Worm (Caenorhabditis elegans): ENCODE results near the gene R05H10.1.

R05H10.1 gene

DNA sequence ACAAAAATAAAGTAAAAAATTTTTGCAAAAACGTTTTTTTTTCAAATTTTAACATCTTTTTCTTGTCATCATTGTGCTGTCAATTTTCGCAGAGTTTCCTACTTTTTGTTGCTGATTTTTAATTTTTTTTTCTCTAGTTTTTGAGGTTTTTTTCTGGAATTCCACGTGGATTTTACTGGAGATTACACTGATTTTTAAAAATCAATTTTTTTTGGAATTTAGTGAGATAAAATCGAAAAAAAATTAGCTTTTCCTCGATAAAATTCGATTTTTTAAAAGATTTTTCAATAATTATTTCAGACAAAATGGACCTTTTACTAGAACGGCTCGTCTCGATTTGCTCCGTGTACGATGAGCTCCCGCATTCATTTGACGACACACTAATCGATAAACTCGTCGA is 18.0 kb downstream of the R05H10.1 start, which contains the start of gene R05H10.3:
Gene R05H10.3, plus strand, starts transcription at position 301 of the 400 bp plus-strand sequence.
- TF ChIP-seq ztf-25 (GFP tag; IDR thresholded peaks at IDR 0.05) (no peak), pha-4 (tag; optimal IDR thresholded peaks at IDR 0.05) (no peak), K12H6.12 (tag; optimal IDR thresholded peaks at IDR 0.05) (no peak), C17E4.6 (GFP tag; IDR thresholded peaks at IDR 0.05) (no peak), zim-3 (tag; optimal IDR thresholded peaks at IDR 0.05) (no peak), aptf-3 (GFP tag; IDR thresholded peaks at IDR 0.05) (no peak), F39B2.1 (GFP tag; IDR thresholded peaks at IDR 0.05) (no peak), rpc-1 (optimal IDR thresholded peaks at IDR 0.05) (no peak), rpc-1 (tag; optimal IDR thresholded peaks at IDR 0.05) (no peak), ekl-4 (GFP tag; IDR thresholded peaks at IDR 0.05) (no peak), egl-44 (GFP tag; IDR thresholded peaks at IDR 0.05) (no peak), hmg-20 (GFP tag; IDR thresholded peaks at IDR 0.05) (no peak)

DNA sequence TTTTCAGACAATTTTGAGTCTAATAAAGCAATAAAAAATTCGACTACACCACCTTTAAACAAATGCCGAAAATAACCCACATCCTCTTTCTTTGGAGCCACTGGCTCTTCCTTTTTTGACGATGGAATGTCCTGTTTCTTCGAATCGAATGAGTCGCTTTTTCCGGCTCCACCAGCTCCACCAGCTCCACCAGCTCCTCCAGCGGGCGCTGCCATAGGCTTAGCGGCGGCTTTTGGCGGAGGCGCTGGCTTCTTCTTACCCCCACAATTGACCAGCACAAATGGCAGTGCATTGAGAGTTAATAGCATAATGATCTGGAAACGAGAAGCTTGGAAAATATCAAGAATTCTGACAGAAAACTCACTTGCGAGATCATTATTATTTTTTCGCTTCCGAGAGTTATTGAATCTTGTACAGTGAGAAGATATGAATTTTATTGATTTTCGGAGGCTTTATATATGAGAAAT is 25.2 kb downstream of the R05H10.1 start, which contains the start of gene Y53F4A.2:
Gene Y53F4A.2, minus strand, starts transcription at position 417 of the 467 bp plus-strand sequence.
- TF ChIP-seq lsl-1 (GFP tag; optimal IDR thresholded peaks at IDR 0.05) (no peak), sptf-2 (GFP tag; optimal IDR thresholded peaks at IDR 0.05) (no peak), egrh-3 (GFP tag; IDR thresholded peaks at IDR 0.05) (peak; percentile 38; the same call in 1 of the 2 replicates), zfh-2 (GFP tag; conservative IDR thresholded peaks at IDR 0.05) (peak; percentile 68), madf-10 (tag; optimal IDR thresholded peaks at IDR 0.05) (no peak), zim-3 (tag; optimal IDR thresholded peaks at IDR 0.05) (no peak), egl-18 (GFP tag; IDR thresholded peaks at IDR 0.05) (no peak), lin-54 (GFP tag; optimal IDR thresholded peaks at IDR 0.05) (no peak)

DNA sequence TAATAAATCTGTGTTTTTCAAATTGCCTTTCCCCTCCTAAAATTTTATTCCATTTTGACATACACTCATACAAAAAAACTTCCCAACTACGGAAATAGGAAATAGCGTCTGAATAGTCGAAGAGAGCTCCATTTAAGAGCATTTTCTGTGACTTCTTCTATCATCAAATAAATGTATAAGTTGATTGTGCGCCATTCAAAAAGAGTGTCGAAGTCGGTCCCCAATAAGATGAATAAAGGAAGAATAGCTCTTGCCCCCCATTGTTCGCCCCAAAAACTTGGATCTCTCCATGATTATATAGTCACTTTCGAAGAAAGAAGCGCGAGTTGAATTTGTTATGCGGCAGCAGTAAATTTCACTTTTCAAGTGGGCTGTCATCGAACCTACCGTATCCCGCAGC is 40.9 kb downstream of the R05H10.1 start:
- TF ChIP-seq lsl-1 (GFP tag; optimal IDR thresholded peaks at IDR 0.05) (no peak), ccch-3 (GFP tag; optimal IDR thresholded peaks at IDR 0.05) (no peak)

ce11 chrII:14896503-14896902 is 44.9 kb downstream of the R05H10.1 start:
- TF ChIP-seq ceh-100 (GFP tag; IDR thresholded peaks at IDR 0.05) (no peak), repo-1 (tag; optimal IDR thresholded peaks at IDR 0.05) (no peak), ama-1 (optimal IDR thresholded peaks at IDR 0.05) (no peak), ama-1 (GFP tag; optimal IDR thresholded peaks at IDR 0.05) (no peak), lsl-1 (GFP tag; optimal IDR thresholded peaks at IDR 0.05) (no peak), Y53G8AR.9 (GFP tag; conservative IDR thresholded peaks at IDR 0.05) (no peak)

ce11 chrII:14902193-14902592 is 50.6 kb downstream of the R05H10.1 start, which contains the start of gene cog-1:
Gene cog-1, plus strand, starts transcription at chrII:14902493.
- TF ChIP-seq hlh-12 (tag; optimal IDR thresholded peaks at IDR 0.05) (no peak), pha-4 (tag; optimal IDR thresholded peaks at IDR 0.05) (no peak), F57A8.1 (GFP tag; optimal IDR thresholded peaks at IDR 0.05) (no peak), C06A6.2 (GFP tag; conservative IDR thresholded peaks at IDR 0.05) (no peak), lsl-1 (GFP tag; optimal IDR thresholded peaks at IDR 0.05) (no peak), nhr-120 (GFP tag; IDR thresholded peaks at IDR 0.05) (no peak), D2030.7 (GFP tag; IDR thresholded peaks at IDR 0.05) (no peak)
